Worm (Caenorhabditis elegans) whole organism, L2 larva: ENCODE results near the gene C01B10.6.

Source experiments
- F13H6.1 ChIP-seq: sonication (generic microtip); optimal IDR thresholded peaks from 2 replicates; lab custom pipeline; 2016; ENCODE audit warnings: missing genetic modification characterization, missing compliant biosample characterization
- egl-27 ChIP-seq: sonication (generic microtip); optimal IDR thresholded peaks from 3 replicates; lab custom pipeline; 2017; ENCODE audit warnings: missing biosample characterization, missing genetic modification reagents, missing genetic modification characterization
- nhr-12 ChIP-seq: fragments of 150-350 bp; optimal IDR thresholded peaks from 2 replicates; lab custom pipeline; 2014; ENCODE audit warnings: missing biosample characterization, missing genetic modification characterization
- nhr-6 ChIP-seq: fragments of 150-350 bp; optimal IDR thresholded peaks from 2 replicates; lab custom pipeline; 2014; ENCODE audit warnings: missing biosample characterization, missing genetic modification characterization
- nhr-77 ChIP-seq: fragments of 150-350 bp; optimal IDR thresholded peaks from 2 replicates; lab custom pipeline; 2014; ENCODE audit warnings: missing biosample characterization, missing genetic modification characterization
- skn-1 ChIP-seq: sonication (generic microtip); optimal IDR thresholded peaks from 2 replicates; lab custom pipeline; 2017; ENCODE audit warnings: missing biosample characterization, missing genetic modification characterization

ce11 chrIV:6627798-6628197, 12.2 kb upstream of the C01B10.6 start, which contains the start of gene cest-5.2:
- TF ChIP-seq F13H6.1 (tag; lab: Kevin White, UChicago), result no peak
- no peak for TF ChIP-seq nhr-77
- TF ChIP-seq skn-1, result no peak
- TF ChIP-seq nhr-12 (tag; lab: Kevin White, UChicago), result no peak
- no peak for TF ChIP-seq egl-27 (tag; lab: Kevin White, UChicago)
- no peak for TF ChIP-seq nhr-6 (tag; lab: Kevin White, UChicago)
